Fruit fly (Drosophila melanogaster) whole organism, embryonic: ENCODE data around the gene CSN1b.

ENCODE experiments used
- CG10321 ChIP-seq: fragments of 200-800 bp; sonication (Bioruptor generic); IDR thresholded peaks from 2 replicates; pipeline ENCODE4 v1.3.6; 2022; ENCODE audit warnings: missing biosample characterization, missing genetic modification characterization
- CG11093 ChIP-seq: fragments of 200-800 bp; sonication (Bioruptor generic); IDR thresholded peaks from 3 replicates; pipeline ENCODE4 v1.3.6; 2022; ENCODE audit warnings: missing biosample characterization, missing genetic modification characterization
- CG11456 ChIP-seq: fragments of 200-800 bp; sonication (Bioruptor generic); IDR thresholded peaks from 3 replicates; pipeline ENCODE4 v1.3.6; 2022; ENCODE audit warnings: missing biosample characterization, missing genetic modification characterization
- CG11695 ChIP-seq: fragments of 200-800 bp; sonication (Bioruptor generic); IDR thresholded peaks from 3 replicates; pipeline ENCODE4 v1.3.6; 2022; ENCODE audit warnings: missing biosample characterization, missing genetic modification characterization
- CG13894 ChIP-seq: fragments of 200-800 bp; sonication (Bioruptor generic); optimal IDR thresholded peaks from 3 replicates; lab custom pipeline; 2018; ENCODE audit warnings: missing biosample characterization, mild to moderate bottlenecking, missing genetic modification characterization, moderate library complexity
- CG1603 ChIP-seq: fragments of 200-800 bp; sonication (Bioruptor generic); optimal IDR thresholded peaks from 2 replicates; lab custom pipeline; 2019; ENCODE audit warnings: missing biosample characterization, mild to moderate bottlenecking, missing genetic modification characterization, moderate library complexity
- CG2199 ChIP-seq: fragments of 200-800 bp; sonication (Bioruptor generic); IDR thresholded peaks from 3 replicates; pipeline ENCODE4 v1.3.6; 2022; ENCODE audit warnings: missing biosample characterization, missing genetic modification characterization
- CG2202 ChIP-seq: fragments of 200-800 bp; sonication (Bioruptor generic); optimal IDR thresholded peaks from 2 replicates; lab custom pipeline; 2018; ENCODE audit warnings: missing biosample characterization, mild to moderate bottlenecking, missing genetic modification characterization
- CG31388 ChIP-seq: fragments of 200-800 bp; sonication (Bioruptor generic); optimal IDR thresholded peaks from 2 replicates; lab custom pipeline; 2016; ENCODE audit warnings: missing biosample characterization, missing genetic modification characterization
- CG6683 ChIP-seq: fragments of 200-800 bp; sonication (Bioruptor generic); optimal IDR thresholded peaks from 2 replicates; lab custom pipeline; 2017; ENCODE audit warnings: missing biosample characterization, mild to moderate bottlenecking, missing genetic modification characterization, missing genetic modification reagents
- CG7357 ChIP-seq: fragments of 200-800 bp; sonication (Bioruptor generic); IDR thresholded peaks from 3 replicates; pipeline ENCODE4 v1.3.6; 2022; ENCODE audit warnings: missing biosample characterization, missing genetic modification characterization
- CG7963 ChIP-seq: fragments of 200-800 bp; sonication (Bioruptor generic); IDR thresholded peaks from 3 replicates; pipeline ENCODE4 v1.3.6; 2022; ENCODE audit warnings: missing biosample characterization, missing genetic modification characterization; ENCODE audit not compliant: partially characterized antibody
- CG8281 ChIP-seq: fragments of 200-800 bp; sonication (Bioruptor generic); optimal IDR thresholded peaks from 2 replicates; lab custom pipeline; 2018; ENCODE audit warnings: missing biosample characterization, mild to moderate bottlenecking, missing genetic modification characterization, moderate library complexity
- CG9437 ChIP-seq: fragments of 200-800 bp; sonication (Bioruptor generic); optimal IDR thresholded peaks from 2 replicates; lab custom pipeline; 2018; ENCODE audit warnings: missing biosample characterization, mild to moderate bottlenecking, missing genetic modification characterization
- CTCF ChIP-seq: fragments of 200-800 bp; sonication (Bioruptor generic); optimal IDR thresholded peaks from 2 replicates; lab custom pipeline; 2017; ENCODE audit warnings: missing biosample characterization, mild to moderate bottlenecking, missing genetic modification characterization, moderate library complexity
- Chrac-16 ChIP-seq: fragments of 200-800 bp; sonication (Bioruptor generic); optimal IDR thresholded peaks from 3 replicates; lab custom pipeline; 2016; ENCODE audit warnings: missing biosample characterization, missing genetic modification characterization
- Doc3 ChIP-seq: fragments of 200-800 bp; sonication (Bioruptor generic); IDR thresholded peaks from 3 replicates; pipeline ENCODE4 v1.3.6; 2022; ENCODE audit warnings: missing biosample characterization, missing genetic modification characterization; ENCODE audit not compliant: partially characterized antibody
- H2.0 ChIP-seq: fragments of 200-800 bp; sonication (Bioruptor generic); IDR thresholded peaks from 2 replicates; pipeline ENCODE4 v1.3.6; 2022; ENCODE audit warnings: missing biosample characterization, missing genetic modification characterization
- HmgZ ChIP-seq: fragments of 200-800 bp; sonication (Bioruptor generic); optimal IDR thresholded peaks from 2 replicates; lab custom pipeline; 2018; ENCODE audit warnings: missing biosample characterization, mild to moderate bottlenecking, missing genetic modification characterization
- Hr78 ChIP-seq, 2 experiments: fragments of 200-800 bp in 1 of 2; fragments of >200 bp in 1 of 2; sonication (Bioruptor generic) in 1 of 2; optimal IDR thresholded peaks; 2 replicates each; lab custom pipeline; 2017 to 2019; ENCODE audit warnings: missing biosample characterization in 2 of 2, missing genetic modification characterization in 2 of 2, mild to moderate bottlenecking in 1 of 2, moderate library complexity in 1 of 2
- Mad ChIP-seq: fragments of 200-800 bp; sonication (Bioruptor generic); optimal IDR thresholded peaks from 2 replicates; lab custom pipeline; 2016; ENCODE audit warnings: missing biosample characterization, missing genetic modification characterization
- Pdp1 ChIP-seq, 2 experiments: fragments of 200-800 bp; sonication (Bioruptor generic); optimal IDR thresholded peaks; 3 replicates each; lab custom pipeline; 2016; ENCODE audit warnings: missing biosample characterization in 2 of 2, missing genetic modification characterization in 2 of 2, mild to moderate bottlenecking in 1 of 2, moderate library complexity in 1 of 2
- Rfx ChIP-seq: fragments of 200-800 bp; sonication (Bioruptor generic); IDR thresholded peaks from 2 replicates; pipeline ENCODE4 v1.3.6; 2022; ENCODE audit warnings: missing biosample characterization, missing genetic modification characterization
- Spps ChIP-seq: fragments of 200-800 bp; sonication (Bioruptor generic); optimal IDR thresholded peaks from 2 replicates; lab custom pipeline; 2018; ENCODE audit warnings: missing biosample characterization, mild to moderate bottlenecking, missing genetic modification characterization
- Trl ChIP-seq, 3 experiments: fragments of >200 bp in 2 of 3; fragments of 200-800 bp in 1 of 3; sonication (Bioruptor generic) in 1 of 3; optimal IDR thresholded peaks; 2 replicates in 1 of 3; 3 replicates in 2 of 3; lab custom pipeline; 2016 to 2017; ENCODE audit warnings: missing biosample characterization in 1 of 3, missing genetic modification characterization in 1 of 3
- Vsx1 ChIP-seq: fragments of 200-800 bp; sonication (Bioruptor generic); optimal IDR thresholded peaks from 2 replicates; lab custom pipeline; 2017; ENCODE audit warnings: missing biosample characterization, mild to moderate bottlenecking, missing genetic modification characterization, missing genetic modification reagents
- abd-A ChIP-seq: fragments of 200-800 bp; sonication (Bioruptor generic); optimal IDR thresholded peaks from 3 replicates; lab custom pipeline; 2019; ENCODE audit warnings: missing biosample characterization, mild to moderate bottlenecking, missing genetic modification characterization, moderate library complexity
- bab2 ChIP-seq: fragments of 200-800 bp; sonication (Bioruptor generic); optimal IDR thresholded peaks from 2 replicates; lab custom pipeline; 2016; ENCODE audit warnings: missing biosample characterization, missing genetic modification characterization
- caup ChIP-seq: fragments of 200-800 bp; sonication (Bioruptor generic); optimal IDR thresholded peaks from 3 replicates; lab custom pipeline; 2017; ENCODE audit warnings: missing biosample characterization, mild to moderate bottlenecking, missing genetic modification characterization, moderate library complexity; ENCODE audit not compliant: severe bottlenecking
- chif ChIP-seq, 2 experiments: fragments of 200-800 bp; sonication (Bioruptor generic); optimal IDR thresholded peaks; 3 replicates each; lab custom pipeline; 2016; ENCODE audit warnings: missing biosample characterization in 2 of 2, missing genetic modification characterization in 2 of 2
- chinmo ChIP-seq: fragments of 200-800 bp; sonication (Bioruptor generic); IDR thresholded peaks from 4 replicates; pipeline ENCODE4 v1.3.6; 2022; ENCODE audit warnings: missing biosample characterization, missing genetic modification characterization; ENCODE audit not compliant: partially characterized antibody
- chn ChIP-seq: fragments of 200-800 bp; sonication (Bioruptor generic); optimal IDR thresholded peaks from 2 replicates; lab custom pipeline; 2016; ENCODE audit warnings: missing biosample characterization, missing genetic modification characterization
- ci ChIP-seq: fragments of 200-800 bp; sonication (Bioruptor generic); IDR thresholded peaks from 3 replicates; pipeline ENCODE4 v1.3.6; 2022; ENCODE audit warnings: missing biosample characterization, missing genetic modification characterization
- crol ChIP-seq: fragments of 200-800 bp; sonication (Bioruptor generic); IDR thresholded peaks from 2 replicates; pipeline ENCODE4 v1.3.6; 2022; ENCODE audit warnings: missing biosample characterization, missing genetic modification characterization
- esg ChIP-seq: fragments of 200-800 bp; sonication (Bioruptor generic); conservative IDR thresholded peaks from 2 replicates; pipeline ENCODE4 v1.3.6; 2022; ENCODE audit warnings: missing biosample characterization, missing genetic modification characterization
- eve ChIP-seq, 2 experiments: fragments of >200 bp; optimal IDR thresholded peaks; 2 replicates each; lab custom pipeline; 2017; ENCODE audit warnings: missing biosample characterization in 2 of 2, missing genetic modification characterization in 2 of 2
- gsb ChIP-seq: fragments of 200-800 bp; sonication (Bioruptor generic); IDR thresholded peaks from 2 replicates; pipeline ENCODE4 v1.3.6; 2022; ENCODE audit warnings: missing biosample characterization, missing genetic modification characterization
- ken ChIP-seq: fragments of 200-800 bp; sonication (Bioruptor generic); IDR thresholded peaks from 3 replicates; pipeline ENCODE4 v1.3.6; 2022; ENCODE audit warnings: missing biosample characterization, missing genetic modification characterization
- psq ChIP-seq: fragments of 200-800 bp; sonication (Bioruptor generic); optimal IDR thresholded peaks from 2 replicates; lab custom pipeline; 2017; ENCODE audit warnings: missing biosample characterization, missing genetic modification characterization
- ranshi ChIP-seq: fragments of 200-800 bp; sonication (Bioruptor generic); IDR thresholded peaks from 2 replicates; pipeline ENCODE4 v1.3.6; 2022; ENCODE audit warnings: missing biosample characterization, missing genetic modification characterization
- salm ChIP-seq: fragments of 200-800 bp; sonication (Bioruptor generic); optimal IDR thresholded peaks from 2 replicates; lab custom pipeline; 2018; ENCODE audit warnings: missing biosample characterization, mild to moderate bottlenecking, missing genetic modification characterization
- sob ChIP-seq: fragments of 200-800 bp; sonication (Bioruptor generic); IDR thresholded peaks from 2 replicates; pipeline ENCODE4 v1.3.6; 2022; ENCODE audit warnings: missing biosample characterization, missing genetic modification characterization
- stwl ChIP-seq: fragments of 200-800 bp; sonication (Bioruptor generic); optimal IDR thresholded peaks from 3 replicates; lab custom pipeline; 2018; ENCODE audit warnings: missing biosample characterization, mild to moderate bottlenecking, missing genetic modification characterization, moderate library complexity
- trh ChIP-seq: fragments of 200-800 bp; sonication (Bioruptor generic); optimal IDR thresholded peaks from 2 replicates; lab custom pipeline; 2016; ENCODE audit warnings: missing biosample characterization, missing genetic modification characterization
- ttk ChIP-seq: fragments of 200-800 bp; sonication (Bioruptor generic); IDR thresholded peaks from 2 replicates; pipeline ENCODE4 v2.1.2; 2022; ENCODE audit warnings: missing biosample characterization, missing genetic modification characterization
- vnd ChIP-seq: fragments of 200-800 bp; sonication (Bioruptor generic); IDR thresholded peaks from 3 replicates; pipeline ENCODE4 v1.3.6; 2022; ENCODE audit warnings: missing biosample characterization, missing genetic modification characterization; ENCODE audit not compliant: partially characterized antibody
- vvl ChIP-seq: fragments of 200-800 bp; sonication (Bioruptor generic); IDR thresholded peaks from 2 replicates; pipeline ENCODE4 v1.3.6; 2022; ENCODE audit warnings: missing biosample characterization, missing genetic modification characterization
- wdn ChIP-seq: fragments of 200-800 bp; sonication (Bioruptor generic); IDR thresholded peaks from 2 replicates; pipeline ENCODE4 v1.3.6; 2022; ENCODE audit warnings: missing biosample characterization, missing genetic modification characterization
- wor ChIP-seq: fragments of 200-800 bp; sonication (Bioruptor generic); IDR thresholded peaks from 2 replicates; pipeline ENCODE4 v1.3.6; 2022; ENCODE audit warnings: missing biosample characterization, missing genetic modification characterization
- z ChIP-seq: fragments of 200-800 bp; sonication (Bioruptor generic); IDR thresholded peaks from 3 replicates; pipeline ENCODE4 v1.3.6; 2022; ENCODE audit warnings: missing biosample characterization, missing genetic modification characterization

CSN1b gene

dm6 chr3L:18949137-18949536 is 44.4 kb upstream of the CSN1b start:
- TF ChIP-seq chn (GFP tag; lab: Kevin White, UChicago) (no peak), CTCF (peak; percentile 13), Rfx (GFP tag; lab: Robert Waterston, UW) (peak; percentile 28), chinmo (GFP tag; lab: Robert Waterston, UW) (0 out of 4 replicates have a peak, but pooled peaks have one; percentile 72), Vsx1 (GFP tag; lab: Kevin White, UChicago) (peak; percentile 50), HmgZ (tag; lab: Kevin White, UChicago) (no peak), Hr78 (GFP tag; optimal IDR thresholded peaks at IDR 0.05; lab: Kevin White, UChicago) (peak in 1 of 2 experiments; percentile 24), ken (GFP tag; lab: Robert Waterston, UW) (no peak), CG2199 (0 out of 3 replicates have a peak, but pooled peaks have one; percentile 20), z (peak; percentile 47; the same call in 1 of the 3 replicates), sob (GFP tag; lab: Robert Waterston, UW) (0 out of 2 replicates have a peak, but pooled peaks have one; percentile 24), vvl (peak; percentile 90), Doc3 (GFP tag; lab: Robert Waterston, UW) (no peak), trh (no peak), stwl (tag; lab: Kevin White, UChicago) (peak; percentile 9), CG31388 (GFP tag; lab: Kevin White, UChicago) (no peak), CG11695 (GFP tag; lab: Robert Waterston, UW) (no peak), CG1603 (tag; lab: Kevin White, UChicago) (no peak), CG9437 (GFP tag; lab: Kevin White, UChicago) (peak; percentile 86)
- TF ChIP-seq, all 482 proteins: peak for 11

dm6 chr3L:18946956-18947355 is 42.2 kb upstream of the CSN1b start:
- no peak for TF ChIP-seq esg (GFP tag; lab: Robert Waterston, UW)
- TF ChIP-seq eve (GFP tag; optimal IDR thresholded peaks at IDR 0.05; lab: Kevin White, UChicago) = no peak
- no peak for TF ChIP-seq bab2 (GFP tag; lab: Kevin White, UChicago)
- TF ChIP-seq Pdp1 (GFP tag; optimal IDR thresholded peaks at IDR 0.05; lab: Kevin White, UChicago) = no peak
- TF ChIP-seq crol (GFP tag; lab: Robert Waterston, UW) = peak; percentile 28; the same call in 1 of the 2 replicates
- no peak for TF ChIP-seq caup (GFP tag; lab: Kevin White, UChicago)
- peak; percentile 43 to 55 for TF ChIP-seq Trl (optimal IDR thresholded peaks at IDR 0.05; lab: Kevin White, UChicago)
- no peak for TF ChIP-seq Trl (GFP tag; optimal IDR thresholded peaks at IDR 0.05; lab: Kevin White, UChicago)
- no peak for TF ChIP-seq vnd (GFP tag; lab: Robert Waterston, UW)
- TF ChIP-seq Chrac-16 (GFP tag; lab: Kevin White, UChicago) = no peak
- TF ChIP-seq ci = 0 out of 3 replicates have a peak, but pooled peaks have one; percentile 32
- TF ChIP-seq CG11093 (GFP tag; lab: Robert Waterston, UW) = no peak
- no peak for TF ChIP-seq chif (GFP tag; optimal IDR thresholded peaks at IDR 0.05; lab: Kevin White, UChicago)
- TF ChIP-seq salm (tag; lab: Kevin White, UChicago) = no peak
- TF ChIP-seq abd-A (tag; lab: Kevin White, UChicago) = no peak
- TF ChIP-seq Spps (tag; lab: Kevin White, UChicago) = no peak
- no peak for TF ChIP-seq gsb (GFP tag; lab: Robert Waterston, UW)
- TF ChIP-seq CG6683 (GFP tag; lab: Kevin White, UChicago) = no peak
- TF ChIP-seq H2.0 (GFP tag; lab: Robert Waterston, UW) = no peak
- no peak for TF ChIP-seq wor (GFP tag; lab: Robert Waterston, UW)
- no peak for TF ChIP-seq ranshi
- TF ChIP-seq CG2202 (tag; lab: Kevin White, UChicago) = no peak
- no peak for TF ChIP-seq CG7357 (GFP tag; lab: Robert Waterston, UW)
- TF ChIP-seq CG7963 (GFP tag; lab: Robert Waterston, UW) = no peak
- 0 out of 3 replicates have a peak, but pooled peaks have one; percentile 41 for TF ChIP-seq CG11456 (GFP tag; lab: Robert Waterston, UW)
- TF ChIP-seq Mad (GFP tag; lab: Kevin White, UChicago) = no peak
- 0 out of 3 replicates have a peak, but pooled peaks have one; percentile 8 for TF ChIP-seq ken (GFP tag; lab: Robert Waterston, UW)
- TF ChIP-seq CG10321 (GFP tag; lab: Robert Waterston, UW) = peak; percentile 54; the same call in 1 of the 2 replicates
- 0 out of 2 replicates have a peak, but pooled peaks have one; percentile 18 for TF ChIP-seq ttk (GFP tag; lab: Robert Waterston, UW)
- TF ChIP-seq psq (GFP tag; lab: Kevin White, UChicago) = no peak
- no peak for TF ChIP-seq CG8281 (tag; lab: Kevin White, UChicago)
- no peak for TF ChIP-seq wdn
- TF ChIP-seq Rfx (GFP tag; lab: Robert Waterston, UW) = peak; percentile 25; the same call in 1 of the 2 replicates
- TF ChIP-seq CG13894 (tag; lab: Kevin White, UChicago) = no peak
